Fruit fly (Drosophila melanogaster) whole organism, embryonic: ENCODE results near the gene slpr.

Experiments
- CG31441 ChIP-seq: fragments of 200-800 bp; sonication (Bioruptor generic); IDR thresholded peaks from 2 replicates; pipeline ENCODE4 v1.3.6; 2022; ENCODE audit warnings: missing biosample characterization, missing genetic modification characterization
- CG32532 ChIP-seq: fragments of 200-800 bp; sonication (Bioruptor generic); IDR thresholded peaks from 2 replicates; pipeline ENCODE4 v1.3.6; 2022; ENCODE audit warnings: missing biosample characterization, missing genetic modification characterization
- CG9215 ChIP-seq: fragments of 200-800 bp; sonication (Bioruptor generic); IDR thresholded peaks from 2 replicates; pipeline ENCODE4 v1.3.6; 2022; ENCODE audit warnings: missing biosample characterization, missing genetic modification characterization
- E2f2 ChIP-seq: fragments of 200-800 bp; sonication (Bioruptor generic); IDR thresholded peaks from 2 replicates; pipeline ENCODE4 v1.3.6; 2022; ENCODE audit warnings: missing biosample characterization, missing genetic modification characterization
- Max ChIP-seq: fragments of 200-800 bp; sonication (Bioruptor generic); optimal IDR thresholded peaks from 2 replicates; lab custom pipeline; 2016; ENCODE audit warnings: missing biosample characterization, mild to moderate bottlenecking, missing genetic modification characterization
- Spps ChIP-seq: fragments of 200-800 bp; sonication (Bioruptor generic); optimal IDR thresholded peaks from 2 replicates; lab custom pipeline; 2018; ENCODE audit warnings: missing biosample characterization, mild to moderate bottlenecking, missing genetic modification characterization
- ash1 ChIP-seq: fragments of 200-800 bp; sonication (Bioruptor generic); optimal IDR thresholded peaks from 2 replicates; lab custom pipeline; 2018; ENCODE audit warnings: missing biosample characterization, mild to moderate bottlenecking, missing genetic modification characterization
- gsb ChIP-seq: fragments of 200-800 bp; sonication (Bioruptor generic); IDR thresholded peaks from 2 replicates; pipeline ENCODE4 v1.3.6; 2022; ENCODE audit warnings: missing biosample characterization, missing genetic modification characterization
- kay ChIP-seq: fragments of 200-800 bp; sonication (Bioruptor generic); optimal IDR thresholded peaks from 2 replicates; lab custom pipeline; 2016; ENCODE audit warnings: missing biosample characterization, missing genetic modification characterization
- lbe ChIP-seq: fragments of 200-800 bp; sonication (Bioruptor generic); optimal IDR thresholded peaks from 2 replicates; lab custom pipeline; 2016; ENCODE audit warnings: missing biosample characterization, mild to moderate bottlenecking, missing genetic modification characterization
- pb ChIP-seq: fragments of 200-800 bp; sonication (Bioruptor generic); optimal IDR thresholded peaks from 3 replicates; lab custom pipeline; 2016; ENCODE audit warnings: missing biosample characterization, missing genetic modification characterization
- peb ChIP-seq: fragments of 200-800 bp; sonication (Bioruptor generic); IDR thresholded peaks from 2 replicates; pipeline ENCODE4 v1.3.6; 2022; ENCODE audit warnings: missing biosample characterization, missing genetic modification characterization

dm6 chrX:8215855-8216586, 39.0 kb upstream of the slpr start:
- TF ChIP-seq E2f2 (GFP tag; lab: Robert Waterston, UW), result no peak
- TF ChIP-seq peb (GFP tag; lab: Robert Waterston, UW), result no peak
- no peak for TF ChIP-seq Spps (tag; lab: Kevin White, UChicago)
- TF ChIP-seq pb (GFP tag; lab: Kevin White, UChicago), result no peak
- TF ChIP-seq Max (GFP tag; lab: Kevin White, UChicago), result no peak
- no peak for TF ChIP-seq ash1 (GFP tag; lab: Kevin White, UChicago)
- TF ChIP-seq CG32532 (GFP tag; lab: Robert Waterston, UW), result no peak
- TF ChIP-seq gsb (GFP tag; lab: Robert Waterston, UW), result no peak
- no peak for TF ChIP-seq kay
- TF ChIP-seq CG9215, result no peak
- TF ChIP-seq CG31441, result no peak
- no peak for TF ChIP-seq lbe (GFP tag; lab: Kevin White, UChicago)
